Fruit fly (Drosophila melanogaster): Measurements from ENCODE around the gene CG9701.
A peak's percentile ranks its signal among the peaks of the same experiment; 100 is the strongest.

CG9701 gene

DNA sequence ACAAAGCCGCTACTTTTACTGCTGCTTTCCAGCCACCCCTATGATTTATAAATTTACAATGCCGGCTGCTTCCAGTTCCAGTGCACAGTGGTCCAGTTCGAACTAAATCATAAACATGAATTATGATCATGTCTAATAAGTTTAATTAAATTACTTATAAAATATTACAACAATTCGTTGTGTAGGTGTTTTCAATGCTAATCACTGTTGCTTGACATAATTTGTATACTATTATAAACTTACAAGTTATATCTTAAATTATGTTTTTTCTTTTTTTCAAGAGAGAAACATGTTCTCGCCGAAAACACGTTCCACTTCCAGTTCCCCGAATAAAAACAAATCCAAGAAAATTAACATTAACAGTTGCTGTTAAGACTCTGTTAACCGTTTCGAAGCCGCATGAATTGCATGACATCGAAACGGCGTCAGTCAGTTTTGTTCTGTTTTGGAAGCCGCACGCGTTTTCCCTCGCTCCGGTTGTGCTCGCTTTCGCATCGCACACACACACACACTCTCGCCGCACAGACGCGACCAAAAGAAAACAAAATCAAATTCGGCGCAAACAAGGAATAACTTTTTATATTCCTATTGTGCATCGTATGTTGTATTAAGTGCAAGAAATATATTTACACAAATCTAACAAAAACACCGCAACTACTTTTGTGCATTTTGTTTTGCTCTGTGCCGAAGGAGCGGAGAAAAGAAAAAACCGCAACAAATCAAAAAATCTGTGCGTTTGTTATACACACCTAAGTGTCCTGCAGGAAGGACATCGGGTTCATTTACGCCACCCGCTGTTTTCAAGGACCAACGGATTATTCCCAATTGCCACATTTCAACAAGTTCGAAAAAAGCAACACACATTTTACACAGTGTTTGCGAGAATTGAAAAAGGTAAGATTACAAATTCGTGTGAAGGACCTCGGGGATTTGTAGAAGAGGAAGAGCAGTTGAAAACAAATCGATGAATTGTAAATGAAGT is 32.6 kb downstream of the CG9701 start, which contains the start of gene Nrt (continued):
- no peak for TF ChIP-seq CG33213 (GFP tag; optimal IDR thresholded peaks at IDR 0.05)
- TF ChIP-seq CG11504 (tag; optimal IDR thresholded peaks at IDR 0.05): peak; percentile 73
- peak; percentile 45 for TF ChIP-seq Hr3 (GFP tag; optimal IDR thresholded peaks at IDR 0.05)
- TF ChIP-seq eyg (GFP tag; optimal IDR thresholded peaks at IDR 0.05): no peak
- no peak for TF ChIP-seq repo (GFP tag; optimal IDR thresholded peaks at IDR 0.05)
- peak; percentile 82 for TF ChIP-seq CG8924 (tag; optimal IDR thresholded peaks at IDR 0.05)
- TF ChIP-seq Hmx (GFP tag; optimal IDR thresholded peaks at IDR 0.05): no peak
- no peak for TF ChIP-seq HmgD (GFP tag; optimal IDR thresholded peaks at IDR 0.05)
- peak; percentile 15 for TF ChIP-seq CG1603 (tag; optimal IDR thresholded peaks at IDR 0.05)
- no peak for TF ChIP-seq ranshi (GFP tag; IDR thresholded peaks at IDR 0.05)
- TF ChIP-seq Hmr (GFP tag; optimal IDR thresholded peaks at IDR 0.05): peak; percentile 80
- no peak for TF ChIP-seq danr (GFP tag; IDR thresholded peaks at IDR 0.05)
- TF ChIP-seq CG13894 (tag; optimal IDR thresholded peaks at IDR 0.05): peak; percentile 28
- no peak for TF ChIP-seq pzg (GFP tag; optimal IDR thresholded peaks at IDR 0.05)
- peak; percentile 48 for TF ChIP-seq pfk (GFP tag; optimal IDR thresholded peaks at IDR 0.05)
- peak; percentile 71 for TF ChIP-seq CG13296 (GFP tag; optimal IDR thresholded peaks at IDR 0.05)
- TF ChIP-seq CG32767 (GFP tag; IDR thresholded peaks at IDR 0.05): 0 out of 2 replicates have a peak, but pooled peaks have one; percentile 14
- TF ChIP-seq seq (GFP tag; IDR thresholded peaks at IDR 0.05): peak; percentile 77
- no peak for TF ChIP-seq bigmax (GFP tag; optimal IDR thresholded peaks at IDR 0.05)
- no peak; the same call in 1 of the 2 replicates for TF ChIP-seq CG16779 (GFP tag; IDR thresholded peaks at IDR 0.05)
- TF ChIP-seq CG7987 (GFP tag; optimal IDR thresholded peaks at IDR 0.05): peak; percentile 25
- peak; percentile 22; the same call in 1 of the 3 replicates for TF ChIP-seq CG14860 (GFP tag; IDR thresholded peaks at IDR 0.05; ENCODE audit: partially characterized antibody)
- TF ChIP-seq Dp (GFP tag; optimal IDR thresholded peaks at IDR 0.05): no peak
- TF ChIP-seq so (GFP tag; IDR thresholded peaks at IDR 0.05): no peak
- TF ChIP-seq da (GFP tag; optimal IDR thresholded peaks at IDR 0.05): no peak
- no peak for TF ChIP-seq Lpt (GFP tag; optimal IDR thresholded peaks at IDR 0.05)
- peak; percentile 45 for TF ChIP-seq scrt (GFP tag; optimal IDR thresholded peaks at IDR 0.05)
- TF ChIP-seq Opbp (GFP tag; IDR thresholded peaks at IDR 0.05; ENCODE audit: partially characterized antibody): peak; percentile 64
- TF ChIP-seq grau (tag; optimal IDR thresholded peaks at IDR 0.05): peak; percentile 77
- peak; percentile 49; the same call in 1 of the 2 replicates for TF ChIP-seq CG32772 (GFP tag; IDR thresholded peaks at IDR 0.05)
- TF ChIP-seq gce (GFP tag; IDR thresholded peaks at IDR 0.05): no peak
- TF ChIP-seq Six4 (GFP tag; optimal IDR thresholded peaks at IDR 0.05): peak; percentile 21
- TF ChIP-seq CG12071 (GFP tag; optimal IDR thresholded peaks at IDR 0.05): no peak
- TF ChIP-seq Lhr (GFP tag; optimal IDR thresholded peaks at IDR 0.05): no peak
- TF ChIP-seq D (optimal IDR thresholded peaks at IDR 0.05): no peak
- TF ChIP-seq D (GFP tag; optimal IDR thresholded peaks at IDR 0.05): peak; percentile 12
- peak; percentile 64 for TF ChIP-seq Atf6 (GFP tag; IDR thresholded peaks at IDR 0.05)
- TF ChIP-seq CG10267 (tag; optimal IDR thresholded peaks at IDR 0.05): peak; percentile 83
- TF ChIP-seq sqz (GFP tag; optimal IDR thresholded peaks at IDR 0.05): peak; percentile 72
- TF ChIP-seq Mes4 (GFP tag; optimal IDR thresholded peaks at IDR 0.05): no peak
- TF ChIP-seq NK7.1 (GFP tag; optimal IDR thresholded peaks at IDR 0.05): peak; percentile 7
- TF ChIP-seq corto (GFP tag; optimal IDR thresholded peaks at IDR 0.05): peak; percentile 4
- TF ChIP-seq CG4730 (GFP tag; IDR thresholded peaks at IDR 0.05): no peak; the same call in 1 of the 2 replicates
- TF ChIP-seq CG10959 (GFP tag; IDR thresholded peaks at IDR 0.05): no peak
- TF ChIP-seq tgo (GFP tag; IDR thresholded peaks at IDR 0.05): peak; percentile 44; the same call in 1 of the 3 replicates
- TF ChIP-seq Adf1 (GFP tag; IDR thresholded peaks at IDR 0.05): no peak
- peak; percentile 73 for TF ChIP-seq CG32532 (GFP tag; IDR thresholded peaks at IDR 0.05)
- peak; percentile 12 for TF ChIP-seq CG12155 (GFP tag; optimal IDR thresholded peaks at IDR 0.05)
- TF ChIP-seq dm (GFP tag; optimal IDR thresholded peaks at IDR 0.05): no peak
